Worm (Caenorhabditis elegans) whole organism, L1 larva: ENCODE data around the gene C01G10.5.
"Not testable (repeated sequence)": the region's sequence is repeated elsewhere in the genome, so short reads cannot be mapped to it uniquely, and the experiment has no call there.

Source experiments
- F16B12.6 ChIP-seq: fragments of 150-350 bp; optimal IDR thresholded peaks from 2 replicates; lab custom pipeline; 2014; ENCODE audit warnings: missing biosample characterization, missing genetic modification characterization
- ama-1 ChIP-seq: fragments of 150-350 bp; optimal IDR thresholded peaks from 2 replicates; lab custom pipeline; 2014
- blmp-1 ChIP-seq: fragments of 150-350 bp; optimal IDR thresholded peaks from 2 replicates; lab custom pipeline; 2014; ENCODE audit warnings: missing biosample characterization, missing genetic modification characterization
- ceh-63 ChIP-seq: fragments of 200-800 bp; sonication (Bioruptor generic); optimal IDR thresholded peaks from 2 replicates; lab custom pipeline; 2018; ENCODE audit warnings: mild to moderate bottlenecking, missing genetic modification characterization, missing compliant biosample characterization
- ces-1 ChIP-seq: fragments of 150-350 bp; optimal IDR thresholded peaks from 2 replicates; lab custom pipeline; 2014; ENCODE audit warnings: missing biosample characterization, missing genetic modification reagents, missing genetic modification characterization
- efl-1 ChIP-seq, 4 experiments: fragments of 150-350 bp; optimal IDR thresholded peaks in 3 of 4; peaks in 1 of 4; 1 replicate in 1 of 4; 2 replicates in 3 of 4; lab custom pipeline; 2014; ENCODE audit warnings: missing biosample characterization in 2 of 4, missing genetic modification characterization in 2 of 4, missing genetic modification reagents in 2 of 4
- efl-3 ChIP-seq: fragments of 200-800 bp; sonication (Bioruptor generic); optimal IDR thresholded peaks from 2 replicates; lab custom pipeline; 2018; ENCODE audit warnings: mild to moderate bottlenecking, missing genetic modification characterization, missing compliant biosample characterization
- ets-5 ChIP-seq: fragments of 200-800 bp; sonication (Bioruptor generic); IDR thresholded peaks from 2 replicates; pipeline ENCODE4 v1.3.6; 2022; ENCODE audit warnings: missing genetic modification characterization, missing compliant biosample characterization
- fkh-10 ChIP-seq: sonication (generic microtip); optimal IDR thresholded peaks from 2 replicates; lab custom pipeline; 2017; ENCODE audit warnings: missing biosample characterization, missing genetic modification reagents, missing genetic modification characterization
- fkh-8 ChIP-seq: sonication (generic microtip); optimal IDR thresholded peaks from 2 replicates; lab custom pipeline; 2016; ENCODE audit warnings: mild to moderate bottlenecking, missing genetic modification characterization, missing compliant biosample characterization
- fos-1 ChIP-seq: fragments of 150-350 bp; optimal IDR thresholded peaks from 2 replicates; lab custom pipeline; 2014; ENCODE audit warnings: missing biosample characterization, missing genetic modification characterization
- hlh-4 ChIP-seq: sonication (generic microtip); optimal IDR thresholded peaks from 2 replicates; lab custom pipeline; 2016; ENCODE audit warnings: mild to moderate bottlenecking, missing genetic modification characterization, missing compliant biosample characterization
- hpl-2 ChIP-seq: fragments of 150-350 bp; optimal IDR thresholded peaks from 2 replicates; lab custom pipeline; 2014; ENCODE audit warnings: missing biosample characterization, missing genetic modification reagents, missing genetic modification characterization
- irx-1 ChIP-seq: sonication (generic microtip); optimal IDR thresholded peaks from 2 replicates; lab custom pipeline; 2016; ENCODE audit warnings: missing genetic modification characterization, missing compliant biosample characterization
- jun-1 ChIP-seq: fragments of 150-350 bp; optimal IDR thresholded peaks from 2 replicates; lab custom pipeline; 2014; ENCODE audit warnings: missing biosample characterization, missing genetic modification reagents, missing genetic modification characterization
- lir-3 ChIP-seq: sonication (generic microtip); optimal IDR thresholded peaks from 2 replicates; lab custom pipeline; 2016; ENCODE audit warnings: mild to moderate bottlenecking, missing genetic modification characterization, moderate library complexity, missing compliant biosample characterization; ENCODE audit not compliant: poor library complexity
- lsy-2 ChIP-seq, 2 experiments: fragments of 150-350 bp; optimal IDR thresholded peaks; 2 replicates each; lab custom pipeline; 2014; ENCODE audit warnings: missing biosample characterization in 2 of 2, missing genetic modification characterization in 2 of 2
- mep-1 ChIP-seq: fragments of 150-350 bp; optimal IDR thresholded peaks from 2 replicates; lab custom pipeline; 2014; ENCODE audit warnings: missing biosample characterization, missing genetic modification characterization
- nhr-12 ChIP-seq: sonication (generic microtip); optimal IDR thresholded peaks from 2 replicates; lab custom pipeline; 2017; ENCODE audit warnings: missing biosample characterization, missing genetic modification characterization
- nhr-20 ChIP-seq: sonication (generic microtip); optimal IDR thresholded peaks from 2 replicates; lab custom pipeline; 2016; ENCODE audit warnings: mild to moderate bottlenecking, missing genetic modification characterization, missing compliant biosample characterization
- nhr-237 ChIP-seq: fragments of 150-350 bp; optimal IDR thresholded peaks from 2 replicates; lab custom pipeline; 2014; ENCODE audit warnings: missing biosample characterization, missing genetic modification characterization
- nhr-28 ChIP-seq: fragments of 150-350 bp; optimal IDR thresholded peaks from 2 replicates; lab custom pipeline; 2014; ENCODE audit warnings: missing biosample characterization, missing genetic modification characterization
- nhr-47 ChIP-seq: sonication (generic microtip); optimal IDR thresholded peaks from 2 replicates; lab custom pipeline; 2016; ENCODE audit warnings: mild to moderate bottlenecking, missing genetic modification characterization, moderate library complexity, missing compliant biosample characterization
- nhr-71 ChIP-seq: sonication (generic microtip); optimal IDR thresholded peaks from 2 replicates; lab custom pipeline; 2016; ENCODE audit warnings: mild to moderate bottlenecking, missing genetic modification characterization, moderate library complexity, missing compliant biosample characterization
- nhr-90 ChIP-seq: sonication (generic microtip); optimal IDR thresholded peaks from 2 replicates; lab custom pipeline; 2016; ENCODE audit warnings: mild to moderate bottlenecking, missing genetic modification characterization, missing compliant biosample characterization; ENCODE audit not compliant: poor library complexity
- rnt-1 ChIP-seq: sonication (generic microtip); optimal IDR thresholded peaks from 2 replicates; lab custom pipeline; 2016; ENCODE audit warnings: mild to moderate bottlenecking, missing genetic modification characterization, moderate library complexity, missing compliant biosample characterization
- skn-1 ChIP-seq: fragments of 150-350 bp; optimal IDR thresholded peaks from 2 replicates; lab custom pipeline; 2014; ENCODE audit warnings: missing biosample characterization, missing genetic modification characterization
- sup-37 ChIP-seq: fragments of 200-800 bp; sonication (Bioruptor generic); optimal IDR thresholded peaks from 2 replicates; lab custom pipeline; 2018; ENCODE audit warnings: mild to moderate bottlenecking, missing genetic modification characterization, missing compliant biosample characterization
- swsn-7 ChIP-seq: sonication (generic microtip); optimal IDR thresholded peaks from 2 replicates; lab custom pipeline; 2016; ENCODE audit warnings: missing genetic modification characterization, missing compliant biosample characterization
- tbx-2 ChIP-seq: sonication (generic microtip); optimal IDR thresholded peaks from 2 replicates; lab custom pipeline; 2016; ENCODE audit warnings: missing genetic modification characterization, missing compliant biosample characterization
- tlp-1 ChIP-seq: fragments of 150-350 bp; optimal IDR thresholded peaks from 2 replicates; lab custom pipeline; 2014; ENCODE audit warnings: missing biosample characterization, missing genetic modification characterization
- unc-130 ChIP-seq: fragments of 150-350 bp; optimal IDR thresholded peaks from 2 replicates; lab custom pipeline; 2017; ENCODE audit warnings: missing biosample characterization, missing genetic modification characterization, inconsistent platforms
- unc-62 ChIP-seq: fragments of 150-350 bp; optimal IDR thresholded peaks from 2 replicates; lab custom pipeline; 2014; ENCODE audit warnings: missing biosample characterization, missing genetic modification reagents, missing genetic modification characterization
- unc-86 ChIP-seq: sonication (generic microtip); optimal IDR thresholded peaks from 2 replicates; lab custom pipeline; 2016; ENCODE audit warnings: missing genetic modification characterization, missing compliant biosample characterization
- vab-15 ChIP-seq: sonication (generic microtip); optimal IDR thresholded peaks from 2 replicates; lab custom pipeline; 2017; ENCODE audit warnings: missing genotype, mild to moderate bottlenecking, missing genetic modification characterization, missing compliant biosample characterization
- xbp-1 ChIP-seq: sonication (generic microtip); optimal IDR thresholded peaks from 2 replicates; lab custom pipeline; 2016; ENCODE audit warnings: missing genetic modification characterization, missing compliant biosample characterization
- zag-1 ChIP-seq: fragments of 150-350 bp; optimal IDR thresholded peaks from 2 replicates; lab custom pipeline; 2014; ENCODE audit warnings: missing biosample characterization, missing genetic modification characterization

The C01G10.5 gene

DNA sequence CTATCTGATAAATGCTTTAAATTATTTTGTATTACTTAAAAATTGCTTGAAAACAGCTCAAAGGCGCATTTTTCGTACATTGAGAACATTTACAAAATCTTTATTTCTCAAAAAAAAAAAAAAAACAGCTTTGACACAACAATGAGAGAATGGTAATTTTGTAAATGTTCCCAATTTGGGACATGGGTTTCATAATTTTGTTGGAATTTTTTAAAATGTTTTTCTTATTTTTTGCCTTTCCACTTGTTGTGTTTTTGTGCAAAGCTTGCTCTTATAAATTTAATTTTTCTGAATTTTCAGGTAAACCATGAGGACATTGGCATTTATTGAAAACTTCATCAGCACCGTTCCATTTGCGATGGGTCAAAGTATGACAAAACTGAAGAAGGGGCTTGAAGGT lies 22.3 kb upstream of the C01G10.5 start, which contains the start of gene T01G5.7:
T01G5.7 (plus strand) TSS at position 301 of the 400 bp plus-strand sequence.
- no peak for TF ChIP-seq unc-62 (GFP tag; lab: Kevin White, UChicago)
- TF ChIP-seq jun-1 (tag; lab: Kevin White, UChicago) = no peak
- TF ChIP-seq ceh-63 = no peak
- no peak for TF ChIP-seq skn-1 (tag; lab: Kevin White, UChicago)
- no peak for TF ChIP-seq ama-1
- no peak for TF ChIP-seq tbx-2 (tag; lab: Kevin White, UChicago)
- no peak for TF ChIP-seq zag-1 (tag; lab: Kevin White, UChicago)
- no peak for TF ChIP-seq ets-5 (GFP tag; lab: Robert Waterston, UW)
- TF ChIP-seq irx-1 = no peak
- TF ChIP-seq nhr-90 (tag; lab: Kevin White, UChicago) = no peak
- TF ChIP-seq hpl-2 (GFP tag; lab: Kevin White, UChicago) = no peak
- no peak for TF ChIP-seq mep-1 (tag; lab: Kevin White, UChicago)
- no peak for TF ChIP-seq vab-15 (tag; lab: Kevin White, UChicago)
- no peak for TF ChIP-seq tlp-1 (tag; lab: Kevin White, UChicago)

ce11 chrV:15109260-15109659 lies 19.9 kb upstream of the C01G10.5 start, which contains the start of gene Y75B12A.2:
Gene Y75B12A.2 (plus strand): TSS chrV:15109560.
- no peak for TF ChIP-seq efl-1 (optimal IDR thresholded peaks at IDR 0.05; lab: Kevin White, UChicago)
- TF ChIP-seq efl-1 (GFP tag; optimal IDR thresholded peaks at IDR 0.05 in 1 of 2; lab: Kevin White, UChicago) = no peak
- no peak for TF ChIP-seq F16B12.6
- no peak for TF ChIP-seq ces-1 (GFP tag; lab: Kevin White, UChicago)
- TF ChIP-seq nhr-47 (tag; lab: Kevin White, UChicago) = no peak
- no peak for TF ChIP-seq ama-1
- TF ChIP-seq nhr-71 (tag; lab: Kevin White, UChicago) = no peak
- TF ChIP-seq fkh-10 (GFP tag; lab: Kevin White, UChicago) = no peak
- no peak for TF ChIP-seq lsy-2 (tag; optimal IDR thresholded peaks at IDR 0.05; lab: Kevin White, UChicago)
- TF ChIP-seq rnt-1 (tag; lab: Kevin White, UChicago) = no peak
- TF ChIP-seq fkh-8 (tag; lab: Kevin White, UChicago) = no peak
- TF ChIP-seq nhr-20 = no peak
- no peak for TF ChIP-seq hlh-4
- TF ChIP-seq nhr-28 (tag; lab: Kevin White, UChicago) = no peak
- no peak for TF ChIP-seq jun-1 (tag; lab: Kevin White, UChicago)
- no peak for TF ChIP-seq hpl-2 (GFP tag; lab: Kevin White, UChicago)
- TF ChIP-seq lir-3 = no peak
- no peak for TF ChIP-seq xbp-1
- no peak for TF ChIP-seq fos-1 (tag; lab: Kevin White, UChicago)

ce11 chrV:15105893-15106598 lies 16.7 kb upstream of the C01G10.5 start, which contains the start of gene C01G10.14:
Gene C01G10.14 (minus strand): TSS chrV:15105943.
- TF ChIP-seq sup-37 (GFP tag; lab: Kevin White, UChicago); unc-86 (tag; lab: Kevin White, UChicago); tbx-2 (tag; lab: Kevin White, UChicago): not testable (repeated sequence)

- TF ChIP-seq efl-3 (GFP tag; lab: Kevin White, UChicago) (no peak), unc-130 (tag; lab: Kevin White, UChicago) (no peak), blmp-1 (tag; lab: Kevin White, UChicago) (no peak), nhr-237 (tag; lab: Kevin White, UChicago) (no peak), nhr-12 (no peak), nhr-90 (tag; lab: Kevin White, UChicago) (no peak), swsn-7 (tag; lab: Kevin White, UChicago) (no peak), ces-1 (GFP tag; lab: Kevin White, UChicago) (no peak), tbx-2 (tag; lab: Kevin White, UChicago) (no peak)
Observed at ce11 chrV:15099447-15099846, 10.1 kb upstream of the C01G10.5 start, which contains the start of gene C01G10.1. Gene C01G10.1 (plus strand): TSS chrV:15099747.
